Fruit fly (Drosophila melanogaster) whole organism, embryonic: ENCODE measurements around the gene CG33791.
A peak's percentile ranks its signal among the peaks of the same experiment; 100 is the strongest.

ENCODE experiments used
- Adf1 ChIP-seq: fragments of 200-800 bp; sonication (Bioruptor generic); IDR thresholded peaks from 2 replicates; pipeline ENCODE4 v1.3.6; 2022; ENCODE audit warnings: missing biosample characterization, missing genetic modification characterization
- CG11247 ChIP-seq: fragments of 200-800 bp; sonication (Bioruptor generic); IDR thresholded peaks from 2 replicates; pipeline ENCODE4 v1.3.6; 2022; ENCODE audit warnings: missing biosample characterization, missing genetic modification characterization
- CG11695 ChIP-seq: fragments of 200-800 bp; sonication (Bioruptor generic); IDR thresholded peaks from 3 replicates; pipeline ENCODE4 v1.3.6; 2022; ENCODE audit warnings: missing biosample characterization, missing genetic modification characterization
- CG12219 ChIP-seq: fragments of 200-800 bp; sonication (Bioruptor generic); optimal IDR thresholded peaks from 3 replicates; lab custom pipeline; 2018; ENCODE audit warnings: missing biosample characterization, mild to moderate bottlenecking, missing genetic modification characterization
- CG8944 ChIP-seq: fragments of 200-800 bp; sonication (Bioruptor generic); optimal IDR thresholded peaks from 3 replicates; lab custom pipeline; 2016; ENCODE audit warnings: missing biosample characterization, missing genetic modification characterization
- dan ChIP-seq: fragments of 200-800 bp; sonication (Bioruptor generic); IDR thresholded peaks from 2 replicates; pipeline ENCODE4 v1.3.6; 2022; ENCODE audit warnings: missing biosample characterization, missing genetic modification characterization
- lov ChIP-seq, 2 experiments: fragments of 200-800 bp in 1 of 2; fragments of >200 bp in 1 of 2; sonication (Bioruptor generic) in 1 of 2; IDR thresholded peaks in 1 of 2; optimal IDR thresholded peaks in 1 of 2; 2 replicates in 1 of 2; 3 replicates in 1 of 2; pipeline versions ENCODE4 v1.3.6 to Lab custom; 2017 to 2022; ENCODE audit warnings: missing biosample characterization in 1 of 2, missing genetic modification characterization in 1 of 2
- pho ChIP-seq: fragments of 200-800 bp; sonication (Bioruptor generic); optimal IDR thresholded peaks from 2 replicates; lab custom pipeline; 2016; ENCODE audit warnings: missing biosample characterization, missing genetic modification characterization
- usp ChIP-seq: fragments of >200 bp; optimal IDR thresholded peaks from 2 replicates; lab custom pipeline; 2017; ENCODE audit warnings: missing biosample characterization, missing genetic modification characterization

- TF ChIP-seq dan: no peak
- no peak for TF ChIP-seq usp
- TF ChIP-seq CG11247 (GFP tag; lab: Robert Waterston, UW): no peak
- TF ChIP-seq pho (GFP tag; lab: Kevin White, UChicago): peak; percentile 31
- no peak for TF ChIP-seq lov (optimal IDR thresholded peaks at IDR 0.05; lab: Kevin White, UChicago)
- peak; percentile 86; the same call in 2 of the 3 replicates for TF ChIP-seq lov (GFP tag; IDR thresholded peaks at IDR 0.05; lab: Robert Waterston, UW)
- TF ChIP-seq Adf1: no peak; the same call in 1 of the 2 replicates
- TF ChIP-seq CG8944 (GFP tag; lab: Kevin White, UChicago): peak; percentile 50
- TF ChIP-seq CG12219 (GFP tag; lab: Kevin White, UChicago): peak; percentile 79
- TF ChIP-seq CG11695 (GFP tag; lab: Robert Waterston, UW): peak; percentile 55
These were observed 23.4 kb upstream of the CG33791 start for dm6 chr3L:1579169-1579853.
